Worm (Caenorhabditis elegans): ENCODE measurements around the gene str-233.

The str-233 gene

ce11 chrV:16033491-16033890 lies 24.0 kb upstream of the str-233 start:
- TF ChIP-seq egl-43 (GFP tag; IDR thresholded peaks at IDR 0.05) (no peak), ceh-44 (GFP tag; IDR thresholded peaks at IDR 0.05) (no peak), R02D3.7 (tag; optimal IDR thresholded peaks at IDR 0.05) (no peak), set-16 (GFP tag; IDR thresholded peaks at IDR 0.05) (peak; percentile 54), arid-1 (GFP tag; conservative IDR thresholded peaks at IDR 0.05) (no peak), T26A8.4 (GFP tag; IDR thresholded peaks at IDR 0.05) (no peak), snpc-4 (tag; optimal IDR thresholded peaks at IDR 0.05) (no peak)

DNA sequence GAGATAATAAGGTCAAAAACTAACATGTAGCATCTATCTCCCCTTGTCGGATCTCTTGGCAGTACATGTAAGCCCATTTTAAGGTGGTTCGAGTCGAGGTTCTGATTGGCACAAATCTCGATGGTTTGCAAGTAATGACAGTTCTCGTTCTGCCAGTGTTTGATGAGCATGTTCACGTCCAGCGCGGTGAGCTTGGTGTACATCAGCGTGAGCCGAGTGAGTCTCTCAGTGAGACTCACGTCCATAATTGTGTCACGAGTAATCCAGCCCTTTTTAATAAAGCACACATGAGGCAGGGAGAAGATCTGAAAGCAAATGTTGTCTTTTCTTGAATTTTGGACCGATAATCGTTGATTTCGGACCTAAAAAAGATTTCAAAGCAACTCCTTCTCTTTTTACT lies 23.3 kb upstream of the str-233 start, which contains the start of gene T10C6.16:
Gene T10C6.16 (minus strand): TSS at position 245 of the 400 bp plus-strand sequence.
- TF ChIP-seq Y105C5A.15 (GFP tag; IDR thresholded peaks at IDR 0.05) (no peak), spr-3 (GFP tag; optimal IDR thresholded peaks at IDR 0.05) (no peak), aha-1 (tag) (peak; percentile 79), snpc-1.2 (GFP tag; IDR thresholded peaks at IDR 0.05) (0 out of 2 replicates have a peak, but pooled peaks have one; percentile 8), unc-39 (tag; optimal IDR thresholded peaks at IDR 0.05) (no peak), lin-39 (tag; optimal IDR thresholded peaks at IDR 0.05) (no peak), lin-1 (GFP tag; IDR thresholded peaks at IDR 0.05) (no peak), dmd-6 (GFP tag; IDR thresholded peaks at IDR 0.05) (no peak), unc-62 (GFP tag; optimal IDR thresholded peaks at IDR 0.05 in 1 of 2) (peak in 1 of 2 experiments; percentile 97), unc-62 (tag; optimal IDR thresholded peaks at IDR 0.05) (no peak), hlh-30 (tag; optimal IDR thresholded peaks at IDR 0.05; ENCODE audit: insufficient read depth) (no peak), zfp-3 (GFP tag; conservative IDR thresholded peaks at IDR 0.05) (no peak)

DNA sequence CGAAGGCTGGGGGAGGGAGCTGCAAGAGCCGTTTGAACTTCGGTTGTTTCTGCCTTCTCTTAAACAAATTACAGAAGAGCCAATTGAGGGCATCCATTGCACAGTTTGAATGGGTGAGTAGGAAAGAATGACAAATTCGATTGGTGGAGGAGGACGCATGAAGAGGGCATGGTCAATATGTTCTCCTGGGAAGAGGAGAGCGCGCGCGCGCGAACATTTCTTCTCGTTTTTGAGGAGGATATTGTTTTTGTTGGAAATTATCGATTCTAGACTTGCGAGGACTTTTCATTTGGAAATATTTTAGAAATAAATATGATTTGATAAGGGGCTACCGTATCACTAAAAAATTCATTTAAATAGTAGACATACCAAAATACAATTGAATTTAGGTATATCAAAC lies 22.1 kb upstream of the str-233 start, which contains the start of gene T10C6.7:
Gene T10C6.7 (minus strand): TSS at position 143 of the 400 bp plus-strand sequence.
- TF ChIP-seq ceh-82 (tag; optimal IDR thresholded peaks at IDR 0.05) (no peak), lin-1 (GFP tag; IDR thresholded peaks at IDR 0.05) (no peak), ZK337.2 (GFP tag; IDR thresholded peaks at IDR 0.05) (no peak)

DNA sequence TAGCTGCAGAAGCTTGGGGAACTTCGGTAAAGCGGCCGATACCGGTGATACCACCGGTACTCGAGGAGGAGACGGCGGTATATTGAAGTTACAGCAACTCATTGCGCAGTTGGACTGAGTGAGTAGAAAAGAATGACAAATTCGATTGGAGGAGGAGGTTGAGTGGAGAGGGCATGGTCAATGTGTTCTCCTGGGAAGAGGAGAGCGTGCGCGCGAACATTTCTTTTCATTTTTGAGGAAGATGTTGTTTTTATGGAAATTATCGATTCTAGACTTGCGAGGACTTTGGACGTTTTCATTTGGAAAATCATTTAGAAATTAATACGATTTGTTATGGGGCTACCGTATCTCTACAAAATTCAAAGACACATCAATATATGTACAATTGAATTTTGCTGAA lies 19.8 kb upstream of the str-233 start:
- TF ChIP-seq dmd-6 (GFP tag; IDR thresholded peaks at IDR 0.05), result no peak
- no peak for TF ChIP-seq jun-1 (tag; optimal IDR thresholded peaks at IDR 0.05)
- no peak for TF ChIP-seq mep-1 (tag; optimal IDR thresholded peaks at IDR 0.05)
- TF ChIP-seq dmd-8 (GFP tag; IDR thresholded peaks at IDR 0.05), result no peak
- TF ChIP-seq ces-1 (GFP tag; optimal IDR thresholded peaks at IDR 0.05), result no peak
- no peak for TF ChIP-seq nhr-77 (tag; optimal IDR thresholded peaks at IDR 0.05)
- TF ChIP-seq lin-1 (GFP tag; IDR thresholded peaks at IDR 0.05), result no peak
- TF ChIP-seq ceh-82 (tag; optimal IDR thresholded peaks at IDR 0.05), result no peak
- no peak for TF ChIP-seq dve-1 (tag; optimal IDR thresholded peaks at IDR 0.05; ENCODE audit: insufficient read depth)
- no peak for TF ChIP-seq arid-1 (GFP tag; conservative IDR thresholded peaks at IDR 0.05)
- no peak for TF ChIP-seq spr-1 (tag; optimal IDR thresholded peaks at IDR 0.05)
- no peak for TF ChIP-seq ZK546.5 (tag; optimal IDR thresholded peaks at IDR 0.05)
- TF ChIP-seq php-3 (GFP tag; IDR thresholded peaks at IDR 0.05), result no peak
- no peak for TF ChIP-seq egl-43 (GFP tag; IDR thresholded peaks at IDR 0.05)

- no peak for TF ChIP-seq nhr-102 (tag; optimal IDR thresholded peaks at IDR 0.05)
- TF ChIP-seq pha-4 (GFP tag; IDR thresholded peaks at IDR 0.05), result no peak
- no peak for TF ChIP-seq pha-4 (tag; optimal IDR thresholded peaks at IDR 0.05)
- TF ChIP-seq nhr-41 (GFP tag; IDR thresholded peaks at IDR 0.05), result no peak
- TF ChIP-seq dve-1 (tag; optimal IDR thresholded peaks at IDR 0.05; ENCODE audit: insufficient read depth), result no peak
- peak; percentile 67 for TF ChIP-seq set-16 (GFP tag; IDR thresholded peaks at IDR 0.05)
- TF ChIP-seq dmd-9 (GFP tag; IDR thresholded peaks at IDR 0.05), result no peak
- TF ChIP-seq lsy-2 (tag; optimal IDR thresholded peaks at IDR 0.05), result no peak
- TF ChIP-seq ctbp-1 (GFP tag; IDR thresholded peaks at IDR 0.05), result no peak
Measured at ce11 chrV:16024917-16025316, 15.5 kb upstream of the str-233 start.

Measured in whole organism, L4 larva.